Fruit fly (Drosophila melanogaster): ENCODE results near the gene CG34132.

- TF ChIP-seq psq (optimal IDR thresholded peaks at IDR 0.05) (no peak), h (optimal IDR thresholded peaks at IDR 0.05) (no peak), Myc (optimal IDR thresholded peaks at IDR 0.05) (no peak), Sin3A (optimal IDR thresholded peaks at IDR 0.05) (no peak)
Measured at dm6 chr2L:7851609-7852008, 33.7 kb upstream of the CG34132 start.
